Worm (Caenorhabditis elegans): Measurements from ENCODE around the gene ZK688.11.

ZK688.11 gene

DNA sequence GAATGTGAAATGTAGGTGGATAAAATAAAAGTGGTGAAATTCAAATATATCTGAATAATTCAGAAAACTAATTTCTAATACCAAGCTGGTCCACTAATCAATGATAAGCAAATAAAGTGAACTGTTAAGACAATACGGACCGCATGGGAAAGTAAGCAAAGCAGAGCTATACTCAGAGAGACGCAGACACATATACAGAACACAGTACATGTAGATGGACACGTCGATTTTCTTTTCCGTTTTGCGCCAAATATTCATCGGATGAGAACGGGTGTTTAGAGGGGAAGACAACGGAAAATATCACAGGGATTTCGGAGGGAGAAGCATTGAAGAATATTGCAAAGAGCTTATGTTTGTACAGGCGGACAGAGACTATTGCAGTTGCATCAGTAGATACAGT is 41.2 kb upstream of the ZK688.11 start:
- TF ChIP-seq blmp-1 (tag; optimal IDR thresholded peaks at IDR 0.05) (peak; percentile 27), nhr-47 (tag; optimal IDR thresholded peaks at IDR 0.05) (no peak), lir-3 (tag; optimal IDR thresholded peaks at IDR 0.05; ENCODE audit: poor library complexity) (no peak)

DNA sequence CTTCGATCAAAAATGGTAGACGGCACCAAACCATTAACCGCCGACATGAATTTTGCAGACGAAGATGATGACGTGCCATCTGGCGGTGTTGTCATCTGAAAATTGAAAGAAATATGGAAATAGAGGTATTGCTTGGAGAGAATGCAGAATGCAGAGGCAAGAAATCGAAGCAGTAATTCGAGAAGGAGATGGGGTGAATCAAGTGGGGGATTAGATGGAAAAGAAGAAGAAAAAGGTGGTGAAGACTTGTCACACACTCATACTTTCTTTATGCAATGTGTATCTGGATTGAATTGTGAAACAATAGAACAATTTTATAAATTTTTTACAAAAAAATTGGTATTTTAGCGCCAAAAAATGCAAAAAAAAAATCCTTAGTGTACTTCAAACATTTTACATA is 40.1 kb upstream of the ZK688.11 start, which contains the start of gene tag-250:
tag-250 (minus strand) TSS at position 101 of the 400 bp plus-strand sequence.
- TF ChIP-seq ces-1 (GFP tag; optimal IDR thresholded peaks at IDR 0.05) = no peak

DNA sequence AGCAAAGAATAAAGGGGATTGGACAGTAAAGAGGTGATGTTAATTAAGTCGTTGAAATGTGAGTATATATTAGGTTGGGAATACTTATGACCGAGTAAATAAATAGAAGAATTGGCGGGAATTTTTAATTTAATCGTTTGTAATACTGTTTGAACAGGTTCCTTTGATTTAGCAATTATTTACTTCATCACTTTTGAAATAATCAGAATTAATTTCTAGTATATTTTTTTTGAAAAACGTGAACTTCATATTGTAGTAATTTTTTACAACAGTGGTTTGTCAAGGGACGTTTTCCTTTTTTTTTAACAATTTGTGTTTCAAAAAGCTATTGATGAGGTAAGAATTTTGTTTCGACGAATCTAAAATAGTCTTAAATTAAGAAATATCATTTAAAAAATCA is 37.4 kb upstream of the ZK688.11 start, which contains the start of gene C29E4.17:
C29E4.17 (plus strand) TSS at position 301 of the 400 bp plus-strand sequence.
- TF ChIP-seq mef-2 (tag; optimal IDR thresholded peaks at IDR 0.05) (no peak), fkh-10 (GFP tag; optimal IDR thresholded peaks at IDR 0.05) (no peak), ama-1 (optimal IDR thresholded peaks at IDR 0.05) (no peak), fos-1 (tag; optimal IDR thresholded peaks at IDR 0.05) (no peak), grh-1 (GFP tag; IDR thresholded peaks at IDR 0.05) (no peak), aha-1 (tag; optimal IDR thresholded peaks at IDR 0.05) (no peak), vab-15 (tag; optimal IDR thresholded peaks at IDR 0.05) (no peak), efl-1 (optimal IDR thresholded peaks at IDR 0.05) (no peak), efl-1 (GFP tag; optimal IDR thresholded peaks at IDR 0.05 in 1 of 2) (no peak), C34B4.2 (tag; optimal IDR thresholded peaks at IDR 0.05) (no peak), C16A3.4 (tag; optimal IDR thresholded peaks at IDR 0.05) (no peak), ceh-8 (GFP tag; optimal IDR thresholded peaks at IDR 0.05) (no peak), nhr-90 (tag; optimal IDR thresholded peaks at IDR 0.05; ENCODE audit: poor library complexity) (no peak), lin-15B (tag; optimal IDR thresholded peaks at IDR 0.05) (no peak), unc-130 (tag; optimal IDR thresholded peaks at IDR 0.05) (no peak), elt-2 (tag; optimal IDR thresholded peaks at IDR 0.05) (no peak), lsy-2 (tag; optimal IDR thresholded peaks at IDR 0.05) (no peak)

DNA sequence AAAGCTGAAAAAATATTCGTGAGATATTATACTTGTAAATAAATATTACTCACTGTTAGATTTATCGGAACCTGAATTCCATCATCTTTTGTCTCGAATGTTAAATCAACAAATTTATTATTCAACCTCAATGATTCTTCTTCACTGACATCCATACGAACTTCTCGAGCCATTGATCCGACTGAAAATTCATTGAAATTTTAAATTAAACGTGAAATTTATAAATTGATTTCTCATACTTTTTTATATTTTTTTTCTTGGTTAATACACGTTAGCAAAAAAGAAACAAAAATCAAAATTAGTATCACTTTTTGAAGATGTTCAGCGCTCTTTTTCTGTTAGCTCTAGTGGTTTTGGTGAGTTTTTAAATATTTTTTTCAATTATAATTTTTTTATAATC is 35.1 kb upstream of the ZK688.11 start, which contains the start of gene C29E4.14:
C29E4.14 (plus strand) TSS at position 301 of the 400 bp plus-strand sequence.
- no peak for TF ChIP-seq unc-30 (tag; optimal IDR thresholded peaks at IDR 0.05)
- no peak for TF ChIP-seq isw-1 (GFP tag; IDR thresholded peaks at IDR 0.05)
- no peak for TF ChIP-seq aly-2 (tag; optimal IDR thresholded peaks at IDR 0.05)
- no peak for TF ChIP-seq snu-23 (GFP tag; optimal IDR thresholded peaks at IDR 0.05)
- no peak for TF ChIP-seq sptf-1 (tag; optimal IDR thresholded peaks at IDR 0.05)
- no peak for TF ChIP-seq sox-4 (tag; optimal IDR thresholded peaks at IDR 0.05)
- TF ChIP-seq irx-1 (tag; optimal IDR thresholded peaks at IDR 0.05) = no peak
- TF ChIP-seq swsn-7 (tag; optimal IDR thresholded peaks at IDR 0.05) = no peak
- TF ChIP-seq lin-14 (GFP tag; optimal IDR thresholded peaks at IDR 0.05) = no peak
- TF ChIP-seq dsc-1 (tag; optimal IDR thresholded peaks at IDR 0.05) = no peak

DNA sequence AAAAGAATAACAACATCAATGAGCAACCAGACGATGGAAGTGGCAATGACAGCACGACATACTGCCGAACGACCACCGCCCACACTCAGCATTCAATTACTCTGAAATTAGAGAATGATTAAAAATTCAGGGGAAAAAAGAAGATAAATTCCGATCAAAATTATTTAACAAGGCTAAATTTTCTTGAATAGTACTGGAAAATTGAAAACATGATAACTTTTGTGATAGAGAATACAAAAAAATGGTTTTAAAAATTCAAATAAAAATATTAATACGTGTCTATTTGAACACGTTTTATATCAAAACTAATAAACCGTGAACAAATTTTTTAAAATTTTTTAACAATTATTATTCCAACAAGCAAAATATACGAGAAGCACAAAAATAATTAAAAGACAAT is 32.9 kb upstream of the ZK688.11 start, which contains the start of gene gly-3:
gly-3 (minus strand) TSS at position 101 of the 400 bp plus-strand sequence.
- no peak for TF ChIP-seq ceh-82 (tag; optimal IDR thresholded peaks at IDR 0.05)

DNA sequence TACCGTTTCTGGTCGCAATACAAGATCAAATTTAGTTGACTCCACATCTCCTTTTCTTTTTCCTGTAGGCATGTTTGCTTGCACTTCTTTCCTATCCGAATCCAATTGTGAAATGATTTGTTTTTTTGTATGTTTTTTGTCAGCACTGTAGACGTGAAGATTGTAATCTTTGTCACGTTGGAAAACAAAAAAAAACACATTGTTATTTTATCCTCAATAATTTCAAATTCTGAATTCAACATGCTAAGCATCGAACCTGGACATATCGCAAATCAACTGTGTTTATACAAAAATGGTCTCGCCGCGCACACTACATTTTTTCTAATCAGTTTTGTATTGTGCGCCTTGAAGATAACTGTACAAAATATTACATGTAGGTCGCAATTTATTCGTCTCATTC is 28.7 kb upstream of the ZK688.11 start, which contains the start of gene ZK688.12:
ZK688.12 (minus strand) TSS at position 101 of the 400 bp plus-strand sequence.
- TF ChIP-seq pag-3 (tag; optimal IDR thresholded peaks at IDR 0.05; ENCODE audit: borderline replicate concordance, insufficient read depth) (no peak), nhr-11 (tag; optimal IDR thresholded peaks at IDR 0.05) (no peak), sptf-1 (tag; optimal IDR thresholded peaks at IDR 0.05) (no peak), blmp-1 (tag; optimal IDR thresholded peaks at IDR 0.05) (no peak), mdl-1 (tag; optimal IDR thresholded peaks at IDR 0.05) (no peak), skn-1 (tag; optimal IDR thresholded peaks at IDR 0.05) (no peak), ceh-82 (tag; optimal IDR thresholded peaks at IDR 0.05) (no peak), elt-2 (tag; optimal IDR thresholded peaks at IDR 0.05) (no peak), lsy-2 (tag; optimal IDR thresholded peaks at IDR 0.05) (no peak), lin-13 (GFP tag; optimal IDR thresholded peaks at IDR 0.05) (no peak), lir-3 (tag; optimal IDR thresholded peaks at IDR 0.05; ENCODE audit: poor library complexity) (no peak), nhr-90 (tag; optimal IDR thresholded peaks at IDR 0.05; ENCODE audit: poor library complexity) (no peak), fos-1 (tag; optimal IDR thresholded peaks at IDR 0.05) (no peak)
